Fruit fly (Drosophila melanogaster): ENCODE data around the gene CG10333.

DNA sequence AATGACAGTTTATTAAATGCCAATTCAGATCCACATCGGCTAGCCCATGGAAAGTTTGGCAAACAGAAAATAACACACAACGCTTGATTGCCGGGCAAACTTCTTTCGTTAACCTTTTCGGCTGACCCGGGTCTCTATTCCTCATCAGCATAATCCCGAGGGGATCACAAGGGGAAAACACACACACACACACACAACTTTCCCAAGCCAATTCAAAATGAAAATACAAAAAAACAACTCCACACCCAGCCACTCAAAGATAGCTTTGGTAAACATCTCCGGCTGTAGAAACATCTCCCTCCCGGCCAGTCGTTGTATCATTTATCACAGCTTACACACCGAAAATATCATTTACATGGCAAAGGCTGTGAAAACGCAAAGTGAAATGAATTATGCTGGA, 13.5 kb downstream of the CG10333 start:
- TF ChIP-seq CTCF (optimal IDR thresholded peaks at IDR 0.05): no peak
- TF ChIP-seq CG8478 (optimal IDR thresholded peaks at IDR 0.05): no peak

Measured in S2 (cell line).